Fruit fly (Drosophila melanogaster): ENCODE measurements around the gene CG8461.

DNA sequence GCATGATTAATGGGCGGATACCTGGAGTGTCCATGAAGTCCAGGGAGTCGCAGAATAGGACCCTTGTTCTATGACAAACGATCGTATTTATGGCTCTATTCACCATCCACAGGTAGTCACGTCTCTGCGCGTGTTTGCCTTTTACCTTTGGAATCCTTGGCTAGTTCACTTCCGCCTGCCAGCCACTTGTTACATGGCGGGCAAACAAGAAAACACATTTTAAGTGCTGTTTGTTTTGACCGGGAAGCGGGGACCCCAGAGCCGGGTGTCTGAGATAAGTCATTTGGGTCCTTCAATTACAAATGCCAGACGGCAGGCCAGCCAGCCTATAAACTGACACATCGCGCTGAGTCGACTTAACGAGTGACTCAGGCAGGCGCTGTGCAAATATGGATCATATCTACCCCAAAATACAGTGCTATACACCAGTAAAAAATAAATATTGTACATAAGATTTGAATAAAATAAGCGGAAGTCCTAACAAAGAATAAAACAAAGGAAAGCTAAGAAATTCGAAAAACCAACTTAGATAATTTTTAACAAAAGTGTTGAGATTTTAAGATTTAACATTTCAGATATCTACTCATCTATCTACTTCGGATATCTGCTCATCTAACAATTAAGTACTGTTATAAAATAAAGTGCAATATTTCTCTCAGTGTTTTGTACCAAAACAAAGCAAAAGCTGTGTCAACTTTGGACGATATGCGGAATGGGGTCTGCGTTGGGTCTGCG is 28.7 kb downstream of the CG8461 start:
- TF ChIP-seq usp (GFP tag; optimal IDR thresholded peaks at IDR 0.05) (no peak), EcR (GFP tag; optimal IDR thresholded peaks at IDR 0.05) (no peak), pan (optimal IDR thresholded peaks at IDR 0.05) (no peak), CG8478 (optimal IDR thresholded peaks at IDR 0.05) (no peak), psq (optimal IDR thresholded peaks at IDR 0.05) (no peak), Dll (optimal IDR thresholded peaks at IDR 0.05) (no peak)

All from whole organism.